Worm (Caenorhabditis elegans) whole organism, L1 larva: ENCODE measurements around the gene mks-3.

Experiments
- lin-13 ChIP-seq: fragments of 150-350 bp; optimal IDR thresholded peaks from 2 replicates; lab custom pipeline; 2014; ENCODE audit warnings: missing biosample characterization, missing genetic modification reagents, missing genetic modification characterization
- nhr-237 ChIP-seq: fragments of 150-350 bp; optimal IDR thresholded peaks from 2 replicates; lab custom pipeline; 2014; ENCODE audit warnings: missing biosample characterization, missing genetic modification characterization

ce11 chrII:7570820-7571219, 12.6 kb downstream of the mks-3 start:
- no peak for TF ChIP-seq lin-13
- TF ChIP-seq nhr-237 (tag; lab: Kevin White, UChicago) = no peak
